Worm (Caenorhabditis elegans): ENCODE results near the gene his-1.

Gene his-1

DNA sequence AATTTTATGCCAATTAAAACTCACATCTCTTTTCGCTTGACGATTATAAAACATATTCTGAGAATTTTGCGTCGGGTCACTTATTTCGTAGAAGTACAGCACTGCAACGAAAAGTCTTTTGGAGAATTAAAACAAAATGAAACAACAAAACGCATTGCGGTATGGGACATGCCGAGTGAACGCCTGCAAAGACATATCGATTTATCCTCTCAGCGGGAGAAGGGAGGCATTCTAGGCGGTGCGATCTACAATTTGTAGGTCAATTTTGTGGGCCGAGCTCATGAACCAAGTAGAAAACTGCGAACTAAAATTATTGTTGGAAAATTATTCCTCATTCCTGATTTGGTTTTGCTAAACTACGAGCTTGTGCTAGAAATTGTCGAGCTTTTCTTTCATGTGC lies 11.1 kb downstream of the his-1 start, which contains the start of gene F14H3.3:
Gene F14H3.3, minus strand, starts transcription at position 101 of the 400 bp plus-strand sequence.
- TF ChIP-seq lir-3 (tag; optimal IDR thresholded peaks at IDR 0.05) (no peak), aha-1 (tag) (peak; percentile 52), ceh-20 (GFP tag; IDR thresholded peaks at IDR 0.05) (no peak)

- TF ChIP-seq mdt-29 (GFP tag; IDR thresholded peaks at IDR 0.05) (no peak), ama-1 (optimal IDR thresholded peaks at IDR 0.05) (no peak), jun-1 (tag; optimal IDR thresholded peaks at IDR 0.05) (no peak), madf-9 (GFP tag; conservative IDR thresholded peaks at IDR 0.05) (no peak), arid-1 (GFP tag; conservative IDR thresholded peaks at IDR 0.05) (no peak), ZK337.2 (GFP tag; IDR thresholded peaks at IDR 0.05) (no peak), ceh-62 (tag; optimal IDR thresholded peaks at IDR 0.05) (no peak), unc-130 (GFP tag; optimal IDR thresholded peaks at IDR 0.05) (no peak), mep-1 (tag; optimal IDR thresholded peaks at IDR 0.05) (no peak), egl-27 (tag; optimal IDR thresholded peaks at IDR 0.05) (no peak), nhr-76 (tag; optimal IDR thresholded peaks at IDR 0.05) (no peak), lin-1 (GFP tag; IDR thresholded peaks at IDR 0.05) (no peak), mdl-1 (tag; optimal IDR thresholded peaks at IDR 0.05) (no peak), lir-3 (tag; optimal IDR thresholded peaks at IDR 0.05) (no peak), rbr-2 (tag; optimal IDR thresholded peaks at IDR 0.05) (no peak)
These were observed 12.7 kb downstream of the his-1 start, which contains the start of gene F14H3.4 for ce11 chrV:16055031-16055430. F14H3.4 (minus strand) TSS chrV:16055072.

DNA sequence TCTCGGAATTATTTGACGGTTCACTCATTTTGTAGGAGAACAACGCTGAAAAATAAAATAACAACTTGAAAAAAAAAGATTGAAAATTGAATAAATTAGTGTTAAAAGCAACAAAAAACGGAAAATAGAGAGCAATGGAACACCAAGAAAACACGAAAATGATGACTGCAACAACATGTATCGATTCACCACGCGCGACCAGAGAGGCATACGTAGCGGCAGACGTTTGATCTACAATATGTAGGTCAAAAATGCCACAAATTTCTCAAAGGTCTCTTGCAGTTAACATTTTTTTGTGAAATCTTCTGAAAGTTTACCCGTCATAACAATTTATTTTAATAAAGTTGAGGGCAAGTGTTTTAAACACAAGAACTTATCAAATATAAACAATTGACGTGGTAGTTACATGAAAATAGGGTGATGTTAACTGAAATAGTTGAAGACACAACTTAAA lies 14.7 kb downstream of the his-1 start, which contains the start of gene F14H3.5:
Gene F14H3.5, minus strand, starts transcription at position 51 of the 454 bp plus-strand sequence.
- TF ChIP-seq Y5F2A.4 (GFP tag; optimal IDR thresholded peaks at IDR 0.05) (no peak), hlh-11 (tag; optimal IDR thresholded peaks at IDR 0.05) (no peak), duxl-1 (tag; optimal IDR thresholded peaks at IDR 0.05; ENCODE audit: poor library complexity) (no peak), lsy-2 (tag; optimal IDR thresholded peaks at IDR 0.05) (no peak), dmd-6 (GFP tag; IDR thresholded peaks at IDR 0.05) (no peak), ZK337.2 (GFP tag; IDR thresholded peaks at IDR 0.05) (no peak), fkh-10 (GFP tag; optimal IDR thresholded peaks at IDR 0.05) (no peak), F49E8.2 (tag; optimal IDR thresholded peaks at IDR 0.05; ENCODE audit: borderline replicate concordance) (no peak), skn-1 (tag; optimal IDR thresholded peaks at IDR 0.05) (no peak), nhr-76 (tag; optimal IDR thresholded peaks at IDR 0.05) (no peak), hif-1 (tag; optimal IDR thresholded peaks at IDR 0.05) (no peak), ZK546.5 (tag; optimal IDR thresholded peaks at IDR 0.05) (no peak), vab-7 (GFP tag; IDR thresholded peaks at IDR 0.05) (no peak), nhr-28 (tag; optimal IDR thresholded peaks at IDR 0.05) (no peak), daf-12 (tag; optimal IDR thresholded peaks at IDR 0.05) (no peak)

ce11 chrV:16058872-16059271 lies 16.6 kb downstream of the his-1 start, which contains the start of gene F14H3.6:
F14H3.6 (minus strand) TSS chrV:16058893.
- no peak for TF ChIP-seq F26F4.8 (GFP tag; conservative IDR thresholded peaks at IDR 0.05)
- TF ChIP-seq ctbp-1 (GFP tag; IDR thresholded peaks at IDR 0.05), result no peak
- TF ChIP-seq spr-1 (tag; optimal IDR thresholded peaks at IDR 0.05), result no peak
- no peak for TF ChIP-seq snpc-1.2 (GFP tag; IDR thresholded peaks at IDR 0.05)
- no peak for TF ChIP-seq dmd-6 (GFP tag; IDR thresholded peaks at IDR 0.05)
- TF ChIP-seq zag-1 (tag; optimal IDR thresholded peaks at IDR 0.05), result no peak
- TF ChIP-seq egl-27 (tag; optimal IDR thresholded peaks at IDR 0.05), result no peak
- no peak for TF ChIP-seq F10B5.3 (tag; optimal IDR thresholded peaks at IDR 0.05)
- TF ChIP-seq lin-1 (GFP tag; IDR thresholded peaks at IDR 0.05), result no peak

All from whole organism, L4 larva.